In genomic region chrX:8258281-8258802, dm6 we compare ENCODE assay signal across 3 fruit fly cellular contexts.
TF ChIP-seq lines count a peak whose summit lies in the region.

No protein-coding gene starts in this region.

- no peak for TF ChIP-seq CTCF in whole organism, embryonic (GFP tag; optimal IDR thresholded peaks at IDR 0.05; lab: Kevin White, UChicago)

TF ChIP-seq in whole organism, adult, 20 proteins besides CTCF, POLR2A, EP300 and RAD21:
- TF ChIP-seq toe (GFP tag; optimal IDR thresholded peaks at IDR 0.05; lab: Kevin White, UChicago) (no peak), bab1 (GFP tag; optimal IDR thresholded peaks at IDR 0.05; lab: Kevin White, UChicago) (peak; percentile 67), tj (GFP tag; optimal IDR thresholded peaks at IDR 0.05; lab: Kevin White, UChicago) (peak; percentile 66)
TF ChIP-seq in whole organism, adult: peak in this region for 2.

TF ChIP-seq in whole organism, embryonic, 481 proteins besides CTCF, POLR2A, EP300 and RAD21:
- TF ChIP-seq oc (tag; optimal IDR thresholded peaks at IDR 0.05; lab: Kevin White, UChicago) (peak; percentile 24), CG7745 (tag; optimal IDR thresholded peaks at IDR 0.05; lab: Kevin White, UChicago) (no peak), Drgx (GFP tag; IDR thresholded peaks at IDR 0.05; lab: Robert Waterston, UW) (peak; percentile 46; the same call in 1 of the 2 replicates), Blimp-1 (GFP tag; optimal IDR thresholded peaks at IDR 0.05; lab: Kevin White, UChicago) (peak; percentile 79), row (GFP tag; IDR thresholded peaks at IDR 0.05; lab: Robert Waterston, UW) (0 out of 3 replicates have a peak, but pooled peaks have one; percentile 6), kah (GFP tag; optimal IDR thresholded peaks at IDR 0.05; lab: Kevin White, UChicago) (no peak)

TF ChIP-seq in whole organism, prepupa, 60 proteins besides CTCF, POLR2A, EP300 and RAD21:
- TF ChIP-seq svp (GFP tag; lab: Kevin White, UChicago) (peak; percentile 70), CG8319 (GFP tag; optimal IDR thresholded peaks at IDR 0.05; lab: Kevin White, UChicago) (no peak), CG6276 (GFP tag; optimal IDR thresholded peaks at IDR 0.05; lab: Kevin White, UChicago) (peak; percentile 6), dsx (GFP tag; optimal IDR thresholded peaks at IDR 0.05; lab: Kevin White, UChicago; ENCODE audit: poor library complexity, severe bottlenecking) (peak; percentile 27), CG11762 (GFP tag; optimal IDR thresholded peaks at IDR 0.05; lab: Kevin White, UChicago; ENCODE audit: insufficient read depth) (no peak), Eip78C (GFP tag; lab: Kevin White, UChicago) (no peak), CG8119 (GFP tag; IDR thresholded peaks at IDR 0.05; lab: Robert Waterston, UW) (peak; percentile 33; the same call in 2 of the 3 replicates), Hr38 (GFP tag; optimal IDR thresholded peaks at IDR 0.05; lab: Kevin White, UChicago) (no peak), topi (GFP tag; optimal IDR thresholded peaks at IDR 0.05; lab: Kevin White, UChicago) (no peak), CG32006 (GFP tag; optimal IDR thresholded peaks at IDR 0.05; lab: Kevin White, UChicago) (peak; percentile 36), ss (GFP tag; optimal IDR thresholded peaks at IDR 0.05; lab: Kevin White, UChicago) (no peak), Hr4 (GFP tag; optimal IDR thresholded peaks at IDR 0.05; lab: Kevin White, UChicago) (no peak), CG6854 (GFP tag; optimal IDR thresholded peaks at IDR 0.05; lab: Kevin White, UChicago) (no peak), CG4318 (GFP tag; optimal IDR thresholded peaks at IDR 0.05; lab: Kevin White, UChicago) (no peak), CG11294 (GFP tag; IDR thresholded peaks at IDR 0.05; lab: Robert Waterston, UW) (no peak), CG15336 (GFP tag; IDR thresholded peaks at IDR 0.05; lab: Robert Waterston, UW) (peak; percentile 63), lz (GFP tag; optimal IDR thresholded peaks at IDR 0.05; lab: Kevin White, UChicago) (no peak), CG8632 (GFP tag; optimal IDR thresholded peaks at IDR 0.05; lab: Kevin White, UChicago) (no peak)
TF ChIP-seq in whole organism, prepupa: peak in this region for 6.
